Fruit fly (Drosophila melanogaster): ENCODE measurements around the gene Mst87F.

The Mst87F gene

DNA sequence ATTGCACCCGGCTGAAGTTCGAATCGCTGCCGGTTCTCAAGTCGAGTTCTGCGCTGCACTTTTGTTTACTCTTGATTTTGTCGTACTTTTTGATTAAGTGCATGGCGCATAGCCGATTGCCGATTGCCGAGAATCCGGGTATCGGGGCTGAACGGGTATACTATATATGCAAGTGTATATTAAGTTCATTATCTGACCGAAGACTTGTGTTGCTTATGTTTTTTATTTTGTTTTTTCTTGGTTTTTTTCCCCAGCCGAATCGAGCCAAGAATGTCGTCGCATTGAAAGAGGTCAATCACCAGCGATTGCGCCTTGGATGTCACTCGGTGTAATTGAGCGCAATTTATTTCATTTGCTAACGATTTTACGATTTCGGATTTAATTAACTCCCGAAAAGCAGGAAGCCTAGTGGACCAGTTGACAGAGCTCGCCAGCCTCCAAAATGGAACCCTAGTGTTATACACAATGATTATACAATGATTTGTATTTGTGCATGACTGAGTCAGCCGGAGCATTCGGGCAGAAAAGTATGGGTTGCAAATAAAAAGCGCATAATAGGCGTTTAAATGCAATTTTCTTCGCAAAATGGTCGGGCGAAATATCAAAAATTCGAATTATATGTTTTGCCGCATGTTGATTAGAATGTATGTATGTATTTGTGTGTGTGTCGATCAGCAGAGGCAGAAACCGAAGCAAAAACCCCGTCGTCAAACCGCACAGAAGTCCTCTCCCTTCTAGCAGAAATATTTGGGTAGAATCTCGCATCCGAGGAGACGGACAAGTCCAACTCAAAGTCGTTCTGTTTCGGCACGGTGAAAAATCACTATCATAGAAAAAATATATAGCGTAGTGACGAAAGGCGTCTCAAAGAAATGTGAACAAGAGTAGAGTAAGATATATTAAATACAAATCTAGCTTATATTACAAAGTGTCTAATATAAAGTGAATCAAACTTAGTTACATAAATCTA is at the start of gene Mst87F:
Mst87F (minus strand) TSS at position 56 of the 970 bp plus-strand sequence.
- TF ChIP-seq pan (optimal IDR thresholded peaks at IDR 0.05) (no peak), EcR (GFP tag; optimal IDR thresholded peaks at IDR 0.05) (peak in 1 of 2 experiments; percentile 4)

DNA sequence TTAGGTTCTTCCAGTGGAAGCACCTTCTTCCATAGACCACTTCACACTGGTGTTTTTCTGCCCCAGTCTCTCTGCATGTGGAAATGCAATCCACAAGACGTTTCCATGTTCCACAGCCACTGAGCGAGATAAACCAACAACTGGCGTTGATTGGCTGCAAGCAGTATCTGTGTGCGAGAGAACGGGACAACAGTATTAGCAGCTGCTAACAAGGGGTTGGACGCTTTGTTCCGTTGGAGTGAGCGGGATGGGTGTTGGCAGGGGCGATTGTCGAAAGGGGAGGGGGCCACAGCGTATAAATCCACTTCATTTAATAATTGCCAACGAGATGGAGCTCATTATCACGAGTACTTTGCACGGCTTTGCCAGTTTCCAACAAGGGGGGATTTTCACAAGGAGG is 49.3 kb upstream of the Mst87F start:
- TF ChIP-seq CG8478 (optimal IDR thresholded peaks at IDR 0.05) (peak; percentile 78), Dll (optimal IDR thresholded peaks at IDR 0.05) (no peak)

DNA sequence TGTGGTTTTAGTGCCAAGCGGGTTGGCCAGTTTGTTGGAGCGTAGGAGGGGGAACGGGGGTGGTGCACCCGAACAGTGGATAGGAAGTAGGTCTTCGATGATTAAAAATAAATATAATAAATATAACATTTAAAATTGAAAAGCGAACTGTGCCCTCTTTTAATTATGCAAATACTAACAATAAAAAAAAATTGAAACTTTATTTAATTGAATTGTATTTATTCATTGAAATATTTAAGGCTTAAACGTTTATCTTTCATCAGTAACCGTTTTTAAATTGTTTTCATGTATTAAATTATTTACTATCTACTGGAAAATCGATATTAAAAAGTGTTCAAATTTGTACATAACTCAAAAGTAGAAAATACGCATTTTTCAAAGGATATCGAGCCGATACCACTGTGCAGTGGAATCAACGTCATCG is 47.6 kb upstream of the Mst87F start:
- TF ChIP-seq psq (optimal IDR thresholded peaks at IDR 0.05): no peak
- no peak for TF ChIP-seq usp (GFP tag; optimal IDR thresholded peaks at IDR 0.05)
- TF ChIP-seq CG8478 (optimal IDR thresholded peaks at IDR 0.05): no peak
- TF ChIP-seq Dll (optimal IDR thresholded peaks at IDR 0.05): no peak
- TF ChIP-seq pan (optimal IDR thresholded peaks at IDR 0.05): no peak
- no peak for TF ChIP-seq EcR (GFP tag; optimal IDR thresholded peaks at IDR 0.05)

DNA sequence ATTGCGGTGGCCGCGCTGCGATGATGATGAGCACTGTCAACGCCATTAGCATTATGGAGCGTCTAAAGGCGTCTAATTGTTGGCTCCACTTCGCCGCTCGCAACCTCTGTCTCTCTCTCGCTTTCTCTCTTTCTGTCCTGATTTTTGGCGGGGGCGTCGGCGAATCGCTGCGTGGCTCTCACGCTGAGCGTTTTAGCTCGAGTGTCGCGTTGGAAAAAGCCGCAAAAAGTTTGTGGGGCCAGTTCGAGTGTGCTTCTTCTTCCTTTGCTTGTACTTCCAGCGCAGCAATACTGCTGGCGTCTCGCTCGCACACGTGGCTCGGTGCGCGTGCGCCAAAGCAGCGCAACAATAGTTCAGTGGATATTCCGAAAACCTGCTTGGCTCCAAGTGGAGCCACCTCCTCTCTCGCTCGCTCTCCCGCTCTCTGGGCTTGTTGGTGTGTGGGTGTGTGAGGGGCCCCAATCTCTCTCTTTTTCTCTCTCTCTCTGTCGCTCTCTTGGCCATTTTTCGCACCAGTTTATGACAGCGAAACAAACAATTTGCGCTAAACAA is 47.1 kb upstream of the Mst87F start, which contains the start of gene E5:
E5 (minus strand) TSS at position 51 of the 552 bp plus-strand sequence.
- TF ChIP-seq Dll (optimal IDR thresholded peaks at IDR 0.05) (peak; percentile 72), psq (optimal IDR thresholded peaks at IDR 0.05) (no peak), CG8478 (optimal IDR thresholded peaks at IDR 0.05) (peak; percentile 92)

DNA sequence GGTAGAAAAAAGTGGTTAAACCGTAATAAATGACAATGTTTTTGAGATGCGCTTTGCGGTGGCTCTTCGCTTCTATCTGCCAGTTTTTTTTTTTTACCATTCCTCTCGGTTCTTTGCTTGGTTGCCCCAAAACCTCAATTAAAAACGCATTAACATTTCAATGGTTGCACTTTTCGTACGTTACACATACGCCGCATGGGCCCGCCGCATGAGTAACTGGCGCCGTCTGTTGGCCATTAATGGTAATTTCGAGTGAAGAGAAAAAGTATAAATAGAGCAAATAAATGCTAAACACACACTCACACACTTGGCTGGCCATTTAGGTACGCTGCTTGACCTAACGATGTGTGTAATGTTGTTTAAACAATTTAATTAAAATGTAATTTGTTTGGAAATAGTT is 44.4 kb upstream of the Mst87F start:
- no peak for TF ChIP-seq usp (GFP tag; optimal IDR thresholded peaks at IDR 0.05)
- no peak for TF ChIP-seq EcR (GFP tag; optimal IDR thresholded peaks at IDR 0.05)
- TF ChIP-seq pan (optimal IDR thresholded peaks at IDR 0.05): no peak
- TF ChIP-seq psq (optimal IDR thresholded peaks at IDR 0.05): no peak
- no peak for TF ChIP-seq Dll (optimal IDR thresholded peaks at IDR 0.05)
- TF ChIP-seq CG8478 (optimal IDR thresholded peaks at IDR 0.05): no peak

DNA sequence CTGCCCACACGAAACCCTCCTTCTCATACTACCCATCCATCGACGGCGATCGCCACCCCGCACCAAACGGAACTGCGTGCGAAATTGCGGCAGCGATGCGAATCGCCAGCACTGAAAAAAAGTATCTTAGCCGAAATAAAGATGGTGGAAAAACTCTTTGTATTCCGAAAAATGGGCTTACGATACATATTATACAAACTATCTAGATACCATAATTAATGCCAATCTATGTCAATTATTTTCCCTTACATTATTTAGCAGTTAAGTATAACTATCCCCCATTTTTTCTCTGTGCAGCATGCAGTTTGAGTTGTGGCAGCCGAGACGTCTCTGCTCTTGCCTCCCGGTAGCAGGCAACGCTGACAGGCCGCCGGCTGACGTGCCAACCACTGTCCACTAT is 34.0 kb upstream of the Mst87F start:
- TF ChIP-seq CG8478 (optimal IDR thresholded peaks at IDR 0.05) (no peak), EcR (GFP tag; optimal IDR thresholded peaks at IDR 0.05) (no peak), Dll (optimal IDR thresholded peaks at IDR 0.05) (no peak), pan (optimal IDR thresholded peaks at IDR 0.05) (no peak)

DNA sequence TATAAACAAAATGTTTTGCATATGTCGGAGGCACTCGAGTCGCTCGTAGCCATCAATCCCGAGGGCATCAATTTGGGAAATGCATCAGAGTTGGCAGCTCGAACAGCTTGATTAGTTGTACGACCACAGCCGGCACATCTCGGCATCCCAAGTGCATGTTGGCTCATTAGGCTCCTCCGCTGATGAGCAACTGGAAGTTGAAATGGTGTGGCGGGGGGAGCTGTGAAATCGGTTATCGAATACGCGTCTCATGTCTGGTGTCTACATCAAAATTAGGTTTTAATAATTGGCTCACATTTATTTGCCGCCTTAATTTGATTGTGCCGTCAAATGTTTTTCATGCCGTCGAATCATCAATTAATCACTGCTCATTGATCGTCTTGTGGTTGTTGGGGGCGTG is 31.4 kb upstream of the Mst87F start:
- TF ChIP-seq psq (optimal IDR thresholded peaks at IDR 0.05) (no peak), Dll (optimal IDR thresholded peaks at IDR 0.05) (no peak), EcR (GFP tag; optimal IDR thresholded peaks at IDR 0.05) (no peak), pan (optimal IDR thresholded peaks at IDR 0.05) (no peak), usp (GFP tag; optimal IDR thresholded peaks at IDR 0.05) (no peak), CG8478 (optimal IDR thresholded peaks at IDR 0.05) (no peak)

DNA sequence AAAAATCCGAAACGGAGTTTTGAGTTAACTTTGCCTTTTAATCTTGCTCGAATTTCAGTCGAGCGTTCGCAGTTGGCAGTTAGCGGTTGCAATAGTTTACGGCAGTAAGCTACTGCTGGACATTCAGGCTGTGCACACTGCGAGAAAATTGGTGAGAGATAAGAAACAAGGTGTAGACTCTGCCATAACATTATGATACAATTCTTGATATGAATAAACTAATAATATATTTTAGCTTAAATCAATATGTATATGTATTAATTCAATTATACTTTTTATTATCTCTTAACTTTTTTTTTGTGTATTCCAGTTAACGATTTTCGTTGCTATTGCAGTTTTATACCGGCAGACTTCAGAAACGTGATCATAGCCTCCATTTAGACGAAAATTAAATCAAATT is 29.5 kb upstream of the Mst87F start:
- TF ChIP-seq Dll (optimal IDR thresholded peaks at IDR 0.05) (no peak), psq (optimal IDR thresholded peaks at IDR 0.05) (no peak), usp (GFP tag; optimal IDR thresholded peaks at IDR 0.05) (no peak), CG8478 (optimal IDR thresholded peaks at IDR 0.05) (no peak), pan (optimal IDR thresholded peaks at IDR 0.05) (no peak), EcR (GFP tag; optimal IDR thresholded peaks at IDR 0.05) (no peak)

DNA sequence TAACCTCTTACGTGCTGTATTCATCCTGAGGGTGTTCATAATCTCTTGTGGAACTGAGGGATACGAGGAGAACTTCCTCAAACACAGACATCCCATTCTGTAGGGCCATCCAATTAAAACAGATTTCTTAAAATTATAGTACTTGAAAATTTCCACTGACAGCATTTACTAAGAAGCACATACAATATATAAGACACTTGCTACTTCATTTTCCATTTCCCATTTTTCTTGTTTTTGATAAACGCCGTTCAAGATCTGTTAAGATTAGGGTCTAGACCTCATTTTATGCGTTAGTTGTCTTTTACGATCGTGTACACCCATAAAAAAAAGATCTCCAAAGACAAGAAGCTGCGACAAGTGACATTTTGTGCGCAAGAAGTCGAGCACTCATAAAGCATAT is 27.5 kb upstream of the Mst87F start, which contains the start of gene CG14362:
CG14362 (minus strand) TSS at position 101 of the 400 bp plus-strand sequence.
- no peak for TF ChIP-seq CG8478 (optimal IDR thresholded peaks at IDR 0.05)
- TF ChIP-seq EcR (GFP tag; optimal IDR thresholded peaks at IDR 0.05): no peak
- no peak for TF ChIP-seq Dll (optimal IDR thresholded peaks at IDR 0.05)
- no peak for TF ChIP-seq pan (optimal IDR thresholded peaks at IDR 0.05)
- TF ChIP-seq usp (GFP tag; optimal IDR thresholded peaks at IDR 0.05): no peak
- no peak for TF ChIP-seq psq (optimal IDR thresholded peaks at IDR 0.05)

DNA sequence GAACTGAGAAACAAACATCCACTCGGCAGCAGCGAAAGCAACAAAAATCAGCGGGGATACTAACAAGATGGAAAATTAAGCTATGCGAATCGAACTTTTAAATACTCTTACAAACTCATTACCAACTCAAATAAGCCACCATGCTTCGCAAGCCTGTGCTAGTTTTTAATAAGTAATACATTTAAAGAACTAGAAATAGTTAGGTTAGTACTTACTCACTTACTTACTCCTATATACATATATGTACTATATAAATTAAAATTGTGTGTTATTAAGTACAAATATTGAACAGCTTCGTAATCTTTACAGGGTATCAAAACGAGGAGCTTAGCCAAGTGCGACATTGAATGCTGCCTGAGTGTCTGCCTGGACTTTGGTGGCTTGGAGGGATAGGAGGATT is 23.2 kb upstream of the Mst87F start:
- no peak for TF ChIP-seq usp (GFP tag; optimal IDR thresholded peaks at IDR 0.05)
- no peak for TF ChIP-seq Dll (optimal IDR thresholded peaks at IDR 0.05)
- TF ChIP-seq pan (optimal IDR thresholded peaks at IDR 0.05): no peak
- TF ChIP-seq psq (optimal IDR thresholded peaks at IDR 0.05): no peak
- no peak for TF ChIP-seq EcR (GFP tag; optimal IDR thresholded peaks at IDR 0.05)
- no peak for TF ChIP-seq CG8478 (optimal IDR thresholded peaks at IDR 0.05)

DNA sequence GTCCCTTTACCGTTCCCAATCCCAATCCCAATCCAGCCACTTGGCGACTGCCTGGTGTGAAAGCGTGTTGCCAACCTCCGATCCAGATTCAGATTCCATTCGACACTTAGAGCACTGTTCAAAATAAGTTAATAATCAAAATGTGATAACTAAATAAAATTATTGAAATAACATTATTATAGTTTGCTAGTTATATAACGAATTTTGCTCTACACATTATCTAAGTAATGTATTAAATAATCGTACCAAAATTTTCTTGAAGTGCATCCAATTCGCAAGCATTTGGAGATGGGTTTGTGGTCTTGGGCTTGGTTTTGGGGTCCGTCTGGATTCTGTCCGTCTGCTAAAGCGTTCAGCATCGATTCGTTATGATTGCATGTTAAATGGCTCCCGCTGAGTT is 21.5 kb upstream of the Mst87F start:
- TF ChIP-seq EcR (GFP tag; optimal IDR thresholded peaks at IDR 0.05) (no peak), Dll (optimal IDR thresholded peaks at IDR 0.05) (no peak), pan (optimal IDR thresholded peaks at IDR 0.05) (no peak), psq (optimal IDR thresholded peaks at IDR 0.05) (no peak), CG8478 (optimal IDR thresholded peaks at IDR 0.05) (no peak), usp (GFP tag; optimal IDR thresholded peaks at IDR 0.05) (no peak)

DNA sequence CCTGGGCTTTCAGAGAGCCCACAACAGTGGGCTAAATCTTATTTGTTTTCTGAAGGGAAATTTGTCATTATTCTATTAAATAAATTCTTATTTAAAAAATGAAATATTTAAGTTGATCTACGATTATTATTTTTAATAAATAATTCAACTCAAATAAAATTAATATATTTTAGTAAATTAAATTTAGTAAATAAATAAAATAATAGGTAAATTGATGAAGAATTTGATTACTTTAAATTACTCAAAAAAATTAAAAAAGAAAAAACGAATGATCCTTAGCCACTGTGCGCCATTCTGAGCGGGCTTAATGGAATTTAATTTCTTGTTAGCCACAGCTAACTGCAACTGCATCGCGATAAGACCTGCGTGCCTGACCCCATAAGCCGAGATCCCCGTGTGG is 20.5 kb upstream of the Mst87F start:
- no peak for TF ChIP-seq usp (GFP tag; optimal IDR thresholded peaks at IDR 0.05)
- TF ChIP-seq CG8478 (optimal IDR thresholded peaks at IDR 0.05): no peak
- TF ChIP-seq pan (optimal IDR thresholded peaks at IDR 0.05): no peak
- no peak for TF ChIP-seq Dll (optimal IDR thresholded peaks at IDR 0.05)
- no peak for TF ChIP-seq EcR (GFP tag; optimal IDR thresholded peaks at IDR 0.05)

All from whole organism.